Worm (Caenorhabditis elegans) whole organism, L4 larva: ENCODE data around the gene lsm-8.
"Not testable (repeated sequence)": the region's sequence is repeated elsewhere in the genome, so short reads cannot be mapped to it uniquely, and the experiment has no call there.

ENCODE experiments used
- F10B5.3 ChIP-seq: sonication (generic microtip); optimal IDR thresholded peaks from 2 replicates; lab custom pipeline; 2016; ENCODE audit warnings: mild to moderate bottlenecking, missing genetic modification characterization, missing compliant biosample characterization
- F26F4.8 ChIP-seq: fragments of 200-800 bp; sonication (Bioruptor generic); conservative IDR thresholded peaks from 2 replicates; pipeline ENCODE4 v1.3.6; 2022; ENCODE audit warnings: missing genetic modification characterization, missing compliant biosample characterization
- F37D6.2 ChIP-seq: sonication (generic microtip); optimal IDR thresholded peaks from 2 replicates; lab custom pipeline; 2016; ENCODE audit warnings: mild to moderate bottlenecking, missing genetic modification characterization, missing compliant biosample characterization
- F44E2.7 ChIP-seq: fragments of 200-800 bp; sonication (Bioruptor generic); IDR thresholded peaks from 2 replicates; pipeline ENCODE4 v2.1.2; 2022; ENCODE audit warnings: missing genetic modification characterization, missing compliant biosample characterization
- F49E8.2 ChIP-seq: sonication (generic microtip); optimal IDR thresholded peaks from 2 replicates; lab custom pipeline; 2016; ENCODE audit warnings: missing compliant biosample characterization, mild to moderate bottlenecking, missing genetic modification characterization, borderline replicate concordance
- R02D3.7 ChIP-seq: fragments of 150-350 bp; sonication (generic microtip); optimal IDR thresholded peaks from 3 replicates; lab custom pipeline; 2014; ENCODE audit warnings: missing biosample characterization, missing genetic modification characterization
- T26A8.4 ChIP-seq: fragments of 200-800 bp; sonication (Bioruptor generic); IDR thresholded peaks from 2 replicates; pipeline ENCODE4 v1.3.6; 2022; ENCODE audit warnings: missing genetic modification characterization, missing compliant biosample characterization
- Y5F2A.4 ChIP-seq: fragments of 200-800 bp; sonication (Bioruptor generic); optimal IDR thresholded peaks from 2 replicates; lab custom pipeline; 2018; ENCODE audit warnings: mild to moderate bottlenecking, missing genetic modification characterization, missing compliant biosample characterization
- ZK337.2 ChIP-seq: fragments of 200-800 bp; sonication (Bioruptor generic); IDR thresholded peaks from 2 replicates; pipeline ENCODE4 v1.3.6; 2022; ENCODE audit warnings: missing genetic modification reagents, missing genetic modification characterization, missing compliant biosample characterization
- ZK546.5 ChIP-seq, 2 experiments: sonication (generic microtip); optimal IDR thresholded peaks; 2 replicates each; lab custom pipeline; 2017; ENCODE audit warnings: missing biosample characterization in 2 of 2, missing genetic modification characterization in 2 of 2
- ama-1 ChIP-seq: fragments of 150-350 bp; optimal IDR thresholded peaks from 2 replicates; lab custom pipeline; 2014; ENCODE audit warnings: inconsistent platforms, mixed read lengths
- arid-1 ChIP-seq: fragments of 200-800 bp; sonication (Bioruptor generic); conservative IDR thresholded peaks from 2 replicates; pipeline ENCODE4 v1.3.6; 2022; ENCODE audit warnings: missing genetic modification reagents, missing genetic modification characterization, missing compliant biosample characterization
- ceh-62 ChIP-seq: sonication (generic microtip); optimal IDR thresholded peaks from 2 replicates; lab custom pipeline; 2017; ENCODE audit warnings: missing biosample characterization, missing genetic modification characterization
- daf-16 ChIP-seq, 3 experiments: sonication (generic microtip); optimal IDR thresholded peaks; 2 replicates each; lab custom pipeline; 2016 to 2017; ENCODE audit warnings: missing genetic modification characterization in 3 of 3, missing genetic modification reagents in 3 of 3, mild to moderate bottlenecking in 2 of 3, missing compliant biosample characterization in 2 of 3, missing biosample characterization in 1 of 3, moderate library complexity in 1 of 3
- daf-19 ChIP-seq: fragments of 200-800 bp; sonication (Bioruptor generic); conservative IDR thresholded peaks from 2 replicates; pipeline ENCODE4 v1.3.6; 2022; ENCODE audit warnings: missing genetic modification characterization, missing compliant biosample characterization
- dmd-6 ChIP-seq: fragments of 200-800 bp; sonication (Bioruptor generic); IDR thresholded peaks from 2 replicates; pipeline ENCODE4 v1.3.6; 2022; ENCODE audit warnings: missing genetic modification reagents, missing genetic modification characterization, missing compliant biosample characterization
- dmd-8 ChIP-seq: fragments of 200-800 bp; sonication (Bioruptor generic); IDR thresholded peaks from 2 replicates; pipeline ENCODE4 v1.3.6; 2022; ENCODE audit warnings: missing genetic modification characterization, missing compliant biosample characterization
- egl-27 ChIP-seq: sonication (generic microtip); optimal IDR thresholded peaks from 3 replicates; lab custom pipeline; 2017; ENCODE audit warnings: missing biosample characterization, missing genetic modification reagents, missing genetic modification characterization
- fkh-10 ChIP-seq: fragments of 150-350 bp; optimal IDR thresholded peaks from 2 replicates; lab custom pipeline; 2014; ENCODE audit warnings: missing biosample characterization, missing genetic modification reagents, missing genetic modification characterization
- fos-1 ChIP-seq: fragments of 150-350 bp; optimal IDR thresholded peaks from 2 replicates; lab custom pipeline; 2014; ENCODE audit warnings: missing biosample characterization, missing genetic modification characterization
- gei-8 ChIP-seq: fragments of 200-800 bp; sonication (Bioruptor generic); optimal IDR thresholded peaks from 2 replicates; lab custom pipeline; 2018; ENCODE audit warnings: mild to moderate bottlenecking, missing genetic modification characterization, missing compliant biosample characterization
- hmg-1.1 ChIP-seq: fragments of 200-800 bp; sonication (Bioruptor generic); IDR thresholded peaks from 2 replicates; pipeline ENCODE4 v1.3.6; 2022; ENCODE audit warnings: missing genetic modification reagents, missing genetic modification characterization, missing compliant biosample characterization
- lin-1 ChIP-seq: fragments of 200-800 bp; sonication (Bioruptor generic); IDR thresholded peaks from 2 replicates; pipeline ENCODE4 v1.3.6; 2022; ENCODE audit warnings: missing genetic modification reagents, missing genetic modification characterization, missing compliant biosample characterization
- lin-13 ChIP-seq: fragments of 150-350 bp; optimal IDR thresholded peaks from 2 replicates; lab custom pipeline; 2014; ENCODE audit warnings: missing biosample characterization, missing genetic modification reagents, missing genetic modification characterization
- lin-38 ChIP-seq: fragments of 200-800 bp; sonication (Bioruptor generic); IDR thresholded peaks from 2 replicates; pipeline ENCODE4 v1.3.6; 2022; ENCODE audit warnings: missing genetic modification reagents, missing genetic modification characterization, missing compliant biosample characterization
- lir-3 ChIP-seq: sonication (generic microtip); optimal IDR thresholded peaks from 2 replicates; lab custom pipeline; 2016; ENCODE audit warnings: mild to moderate bottlenecking, missing genetic modification characterization, missing compliant biosample characterization
- lsy-2 ChIP-seq, 2 experiments: fragments of 150-350 bp in 1 of 2; sonication (generic microtip) in 1 of 2; optimal IDR thresholded peaks; 2 replicates each; lab custom pipeline; 2014 to 2017; ENCODE audit warnings: missing biosample characterization in 2 of 2, missing genetic modification characterization in 2 of 2
- madf-9 ChIP-seq: fragments of 200-800 bp; sonication (Bioruptor generic); conservative IDR thresholded peaks from 2 replicates; pipeline ENCODE4 v1.3.6; 2022; ENCODE audit warnings: missing genetic modification reagents, missing genetic modification characterization, missing compliant biosample characterization
- mdt-29 ChIP-seq: fragments of 200-800 bp; sonication (Bioruptor generic); IDR thresholded peaks from 2 replicates; pipeline ENCODE4 v1.3.6; 2022; ENCODE audit warnings: missing genetic modification reagents, missing genetic modification characterization, missing compliant biosample characterization
- mxl-2 ChIP-seq: fragments of 200-800 bp; sonication (Bioruptor generic); conservative IDR thresholded peaks from 2 replicates; pipeline ENCODE4 v1.3.6; 2022; ENCODE audit warnings: missing genetic modification reagents, missing genetic modification characterization, missing compliant biosample characterization
- mxl-3 ChIP-seq: fragments of 200-800 bp; sonication (Bioruptor generic); optimal IDR thresholded peaks from 2 replicates; lab custom pipeline; 2018; ENCODE audit warnings: mild to moderate bottlenecking, missing genetic modification characterization, missing compliant biosample characterization
- nhr-28 ChIP-seq: fragments of 150-350 bp; optimal IDR thresholded peaks from 2 replicates; lab custom pipeline; 2014; ENCODE audit warnings: missing biosample characterization, missing genetic modification characterization
- nhr-76 ChIP-seq: fragments of 150-350 bp; optimal IDR thresholded peaks from 2 replicates; lab custom pipeline; 2014; ENCODE audit warnings: missing biosample characterization, missing genetic modification characterization
- pha-4 ChIP-seq, 2 experiments: fragments of 150-350 bp in 1 of 2; fragments of 200-800 bp in 1 of 2; sonication (Bioruptor generic) in 1 of 2; IDR thresholded peaks in 1 of 2; optimal IDR thresholded peaks in 1 of 2; 2 replicates each; pipeline versions ENCODE4 v1.3.6 to Lab custom; 2014 to 2022; ENCODE audit warnings: missing genetic modification characterization in 2 of 2, missing genetic modification reagents in 2 of 2, missing biosample characterization in 1 of 2, missing compliant biosample characterization in 1 of 2
- php-3 ChIP-seq: fragments of 200-800 bp; sonication (Bioruptor generic); IDR thresholded peaks from 2 replicates; pipeline ENCODE4 v1.3.6; 2022; ENCODE audit warnings: missing genetic modification reagents, missing genetic modification characterization, missing compliant biosample characterization
- pqm-1 ChIP-seq: sonication (generic microtip); optimal IDR thresholded peaks from 2 replicates; lab custom pipeline; 2017; ENCODE audit warnings: missing biosample characterization, missing genetic modification characterization
- snpc-1.2 ChIP-seq: fragments of 200-800 bp; sonication (Bioruptor generic); IDR thresholded peaks from 2 replicates; pipeline ENCODE4 v1.3.6; 2022; ENCODE audit warnings: missing genetic modification reagents, missing genetic modification characterization, missing compliant biosample characterization
- spr-3 ChIP-seq: fragments of 200-800 bp; sonication (Bioruptor generic); optimal IDR thresholded peaks from 2 replicates; lab custom pipeline; 2018; ENCODE audit warnings: mild to moderate bottlenecking, missing genetic modification characterization, missing compliant biosample characterization
- tag-97 ChIP-seq: fragments of 200-800 bp; sonication (Bioruptor generic); IDR thresholded peaks from 2 replicates; pipeline ENCODE4 v1.3.6; 2022; ENCODE audit warnings: missing genetic modification characterization, missing compliant biosample characterization
- tra-1 ChIP-seq: fragments of 200-800 bp; sonication (Bioruptor generic); IDR thresholded peaks from 2 replicates; pipeline ENCODE4 v1.3.6; 2022; ENCODE audit warnings: missing genetic modification reagents, missing genetic modification characterization, missing compliant biosample characterization
- vab-7 ChIP-seq: fragments of 200-800 bp; sonication (Bioruptor generic); IDR thresholded peaks from 2 replicates; pipeline ENCODE4 v1.3.6; 2022; ENCODE audit warnings: missing genetic modification reagents, missing genetic modification characterization, missing compliant biosample characterization
- zfp-3 ChIP-seq: fragments of 200-800 bp; sonication (Bioruptor generic); conservative IDR thresholded peaks from 2 replicates; pipeline ENCODE4 v1.3.6; 2022; ENCODE audit warnings: missing genetic modification reagents, missing genetic modification characterization, missing compliant biosample characterization
- ztf-11 ChIP-seq: fragments of 150-350 bp; optimal IDR thresholded peaks from 2 replicates; lab custom pipeline; 2014; ENCODE audit warnings: missing biosample characterization, missing genetic modification characterization

Gene lsm-8

ce11 chrIV:6317357-6317756 is 9.0 kb upstream of the lsm-8 start, which contains the start of gene Y73B6BL.12:
Gene Y73B6BL.12 (minus strand): TSS chrIV:6317457.
- not testable (repeated sequence) for TF ChIP-seq arid-1; lir-3 (tag; lab: Kevin White, UChicago); R02D3.7 (tag; lab: Kevin White, UChicago)

- TF ChIP-seq ZK337.2 (GFP tag; lab: Robert Waterston, UW) (0 out of 2 replicates have a peak, but pooled peaks have one; percentile 3), arid-1 (0 out of 2 replicates have a peak, but pooled peaks have one; percentile 51), lin-38 (GFP tag; lab: Robert Waterston, UW) (peak; percentile 40), dmd-8 (GFP tag; lab: Robert Waterston, UW) (0 out of 2 replicates have a peak, but pooled peaks have one; percentile 17), php-3 (GFP tag; lab: Robert Waterston, UW) (0 out of 2 replicates have a peak, but pooled peaks have one; percentile 16), mdt-29 (GFP tag; lab: Robert Waterston, UW) (0 out of 2 replicates have a peak, but pooled peaks have one; percentile 24), T26A8.4 (GFP tag; lab: Robert Waterston, UW) (0 out of 2 replicates have a peak, but pooled peaks have one; percentile 34), snpc-1.2 (peak; percentile 66)
These were observed 5.9 kb upstream of the lsm-8 start for ce11 chrIV:6320267-6320977.

ce11 chrIV:6321667-6322066 is 4.7 kb upstream of the lsm-8 start, which contains the start of gene Y73B6BL.29:
Gene Y73B6BL.29 (plus strand): TSS chrIV:6321929.
- TF ChIP-seq F10B5.3 (tag; lab: Kevin White, UChicago): peak; percentile 54
- no peak for TF ChIP-seq Y5F2A.4 (GFP tag; lab: Kevin White, UChicago)
- TF ChIP-seq hmg-1.1 (GFP tag; lab: Robert Waterston, UW): peak; percentile 74
- TF ChIP-seq spr-3 (GFP tag; lab: Kevin White, UChicago): no peak
- TF ChIP-seq mxl-2 (GFP tag; lab: Robert Waterston, UW): no peak
- peak; percentile 43 to 51 for TF ChIP-seq ZK546.5 (tag; optimal IDR thresholded peaks at IDR 0.05; lab: Kevin White, UChicago)
- TF ChIP-seq lin-1 (GFP tag; lab: Robert Waterston, UW): peak; percentile 29; the same call in 1 of the 2 replicates
- TF ChIP-seq fos-1 (tag; lab: Kevin White, UChicago): no peak
- no peak for TF ChIP-seq egl-27
- TF ChIP-seq vab-7 (GFP tag; lab: Robert Waterston, UW): 0 out of 2 replicates have a peak, but pooled peaks have one; percentile 22
- TF ChIP-seq pha-4 (GFP tag; IDR thresholded peaks at IDR 0.05; lab: Robert Waterston, UW): peak; percentile 78; the same call in 1 of the 2 replicates
- peak; percentile 14 for TF ChIP-seq pha-4 (tag; optimal IDR thresholded peaks at IDR 0.05; lab: Kevin White, UChicago)
- TF ChIP-seq zfp-3 (GFP tag; lab: Robert Waterston, UW): no peak; the same call in 1 of the 2 replicates
- TF ChIP-seq lir-3 (tag; lab: Kevin White, UChicago): peak; percentile 35
- TF ChIP-seq lsy-2 (tag; optimal IDR thresholded peaks at IDR 0.05; lab: Kevin White, UChicago): peak; percentile 68 to 96
- peak; percentile 81 for TF ChIP-seq F49E8.2
- no peak for TF ChIP-seq ceh-62 (tag; lab: Kevin White, UChicago)
- peak; percentile 76; the same call in 1 of the 2 replicates for TF ChIP-seq tra-1
- peak; percentile 71 for TF ChIP-seq fkh-10
- peak; percentile 91 for TF ChIP-seq ZK337.2 (GFP tag; lab: Robert Waterston, UW)
- no peak for TF ChIP-seq F44E2.7 (GFP tag; lab: Robert Waterston, UW)
- peak; percentile 35 for TF ChIP-seq lin-13 (GFP tag; lab: Kevin White, UChicago)
- TF ChIP-seq F37D6.2 (tag; lab: Kevin White, UChicago): peak; percentile 76
- no peak for TF ChIP-seq php-3 (GFP tag; lab: Robert Waterston, UW)
- TF ChIP-seq ama-1 (lab: Kevin White, UChicago): no peak
- no peak for TF ChIP-seq gei-8 (GFP tag; lab: Kevin White, UChicago)
- no peak for TF ChIP-seq nhr-76
- no peak for TF ChIP-seq pqm-1 (tag; lab: Kevin White, UChicago)
- no peak for TF ChIP-seq daf-19 (GFP tag; lab: Robert Waterston, UW)
- TF ChIP-seq tag-97: 0 out of 2 replicates have a peak, but pooled peaks have one; percentile 62
- TF ChIP-seq mxl-3: peak; percentile 51
- peak; percentile 86 for TF ChIP-seq madf-9 (GFP tag; lab: Robert Waterston, UW)
- no peak; the same call in 1 of the 2 replicates for TF ChIP-seq mdt-29 (GFP tag; lab: Robert Waterston, UW)
- TF ChIP-seq nhr-28 (tag; lab: Kevin White, UChicago): peak; percentile 60
- no peak for TF ChIP-seq F26F4.8
- TF ChIP-seq T26A8.4 (GFP tag; lab: Robert Waterston, UW): peak; percentile 77
- peak; percentile 78 for TF ChIP-seq dmd-6 (GFP tag; lab: Robert Waterston, UW)
- TF ChIP-seq daf-16 (GFP tag; optimal IDR thresholded peaks at IDR 0.05; lab: Kevin White, UChicago): peak; percentile 39 to 68
- peak; percentile 45 for TF ChIP-seq daf-16 (tag; optimal IDR thresholded peaks at IDR 0.05; lab: Kevin White, UChicago)
- TF ChIP-seq ztf-11: no peak
